Worm (Caenorhabditis elegans) whole organism, midembryonic: ENCODE data around the gene C27F2.9.

Experiments used
- T22C8.4 ChIP-seq: fragments of 200-800 bp; sonication (Bioruptor generic); IDR thresholded peaks from 2 replicates; pipeline ENCODE4 v1.3.6; 2022; ENCODE audit warnings: missing genetic modification characterization, missing compliant biosample characterization
- cog-1 ChIP-seq: sonication (generic microtip); optimal IDR thresholded peaks from 2 replicates; lab custom pipeline; 2016; ENCODE audit warnings: missing genetic modification characterization, missing compliant biosample characterization
- flt-1 ChIP-seq: fragments of 200-800 bp; sonication (Bioruptor generic); IDR thresholded peaks from 2 replicates; pipeline ENCODE4 v1.3.6; 2022; ENCODE audit warnings: missing genetic modification characterization, missing compliant biosample characterization
- klf-2 ChIP-seq: fragments of 200-800 bp; sonication (Bioruptor generic); conservative IDR thresholded peaks from 2 replicates; pipeline ENCODE4 v1.3.6; 2022; ENCODE audit warnings: missing genetic modification reagents, missing genetic modification characterization, missing compliant biosample characterization
- med-1 ChIP-seq: sonication (generic microtip); optimal IDR thresholded peaks from 2 replicates; lab custom pipeline; 2017; ENCODE audit warnings: missing genetic modification characterization, mild to moderate bottlenecking, missing compliant biosample characterization, antibody characterized with exemption, missing genetic modification reagents; ENCODE audit not compliant: insufficient read depth
- ref-1 ChIP-seq: fragments of 200-800 bp; sonication (Bioruptor generic); conservative IDR thresholded peaks from 2 replicates; pipeline ENCODE4 v1.3.6; 2022; ENCODE audit warnings: missing genetic modification reagents, missing genetic modification characterization, missing compliant biosample characterization
- ztf-23 ChIP-seq: fragments of 200-800 bp; sonication (Bioruptor generic); IDR thresholded peaks from 2 replicates; pipeline ENCODE4 v1.3.6; 2022; ENCODE audit warnings: missing genetic modification reagents, missing genetic modification characterization, missing compliant biosample characterization
- ztf-29 ChIP-seq: fragments of 200-800 bp; sonication (Bioruptor generic); IDR thresholded peaks from 2 replicates; pipeline ENCODE4 v1.3.6; 2022; ENCODE audit warnings: missing genetic modification reagents, missing genetic modification characterization, missing compliant biosample characterization

DNA sequence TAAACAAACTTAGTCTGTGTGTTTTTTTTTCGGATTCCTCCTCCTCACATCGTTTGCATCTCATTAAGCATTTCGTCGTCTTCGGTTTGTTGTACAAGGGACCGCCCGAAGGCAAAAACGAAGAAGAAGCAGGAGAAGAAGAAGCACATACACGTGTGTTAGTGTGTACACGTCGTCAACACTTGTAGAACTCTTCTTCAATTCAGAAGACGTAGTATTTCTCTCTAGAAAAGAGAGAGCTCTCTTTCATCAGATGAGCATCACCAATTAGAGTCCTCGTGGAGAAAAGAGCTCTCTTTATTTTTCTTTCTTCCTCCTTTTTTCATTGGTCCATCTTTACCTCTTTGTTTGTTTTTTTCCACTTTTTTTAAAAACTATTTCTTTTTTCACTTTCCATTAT lies 5.3 kb upstream of the C27F2.9 start:
- TF ChIP-seq flt-1 (no peak), ref-1 (GFP tag; lab: Robert Waterston, UW) (no peak), cog-1 (tag; lab: Kevin White, UChicago) (no peak), ztf-23 (GFP tag; lab: Robert Waterston, UW) (no peak), ztf-29 (GFP tag; lab: Robert Waterston, UW) (no peak), T22C8.4 (GFP tag; lab: Robert Waterston, UW) (no peak), med-1 (GFP tag; lab: Kevin White, UChicago) (no peak), klf-2 (no peak)
